Worm (Caenorhabditis elegans): ENCODE data around the gene ugt-38.

DNA sequence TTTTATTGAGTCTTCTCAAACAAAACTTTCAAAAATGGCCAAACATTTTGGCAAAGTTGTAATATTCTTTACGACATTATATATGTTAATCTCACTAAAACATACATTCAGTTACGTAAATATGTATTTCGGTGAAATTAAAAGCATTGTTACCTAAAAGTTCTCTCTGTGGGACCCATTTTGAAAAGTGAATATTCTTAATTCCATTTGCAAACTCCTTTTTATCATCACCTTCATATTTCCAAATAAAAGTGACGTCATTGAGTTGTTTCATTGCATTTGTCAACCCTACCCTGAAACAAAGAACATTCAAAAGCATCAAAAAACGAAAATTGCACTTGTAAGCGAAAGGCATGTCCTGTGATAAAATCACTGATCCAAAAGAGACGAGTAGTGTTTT, 6.9 kb downstream of the ugt-38 start:
- no peak for TF ChIP-seq elt-3 (tag; optimal IDR thresholded peaks at IDR 0.05)
- no peak for TF ChIP-seq sptf-1 (tag; optimal IDR thresholded peaks at IDR 0.05)
- TF ChIP-seq pha-4 (tag; optimal IDR thresholded peaks at IDR 0.05), result no peak
- no peak for TF ChIP-seq blmp-1 (tag; optimal IDR thresholded peaks at IDR 0.05)
- TF ChIP-seq nhr-12 (tag; optimal IDR thresholded peaks at IDR 0.05), result no peak
- TF ChIP-seq unc-62 (GFP tag; optimal IDR thresholded peaks at IDR 0.05), result no peak
- no peak for TF ChIP-seq mab-5 (tag; optimal IDR thresholded peaks at IDR 0.05)
- no peak for TF ChIP-seq drap-1 (GFP tag; optimal IDR thresholded peaks at IDR 0.05)

All from whole organism, mixed stage, embryonic.